Worm (Caenorhabditis elegans) whole organism, L1 larva: ENCODE results near the gene ZK938.3.

ENCODE experiments used
- F16B12.6 ChIP-seq: fragments of 150-350 bp; optimal IDR thresholded peaks from 2 replicates; lab custom pipeline; 2014; ENCODE audit warnings: missing biosample characterization, missing genetic modification characterization
- Y116A8C.19 ChIP-seq: sonication (generic microtip); optimal IDR thresholded peaks from 2 replicates; lab custom pipeline; 2016; ENCODE audit warnings: missing compliant biosample characterization, missing genetic modification characterization, borderline replicate concordance
- alr-1 ChIP-seq: fragments of 200-800 bp; sonication (Bioruptor generic); optimal IDR thresholded peaks from 2 replicates; lab custom pipeline; 2018; ENCODE audit warnings: borderline replicate concordance, mild to moderate bottlenecking, missing genetic modification characterization, missing compliant biosample characterization
- aly-2 ChIP-seq: fragments of 150-350 bp; optimal IDR thresholded peaks from 2 replicates; lab custom pipeline; 2014; ENCODE audit warnings: missing biosample characterization, missing genetic modification characterization
- ama-1 ChIP-seq: fragments of 150-350 bp; optimal IDR thresholded peaks from 2 replicates; lab custom pipeline; 2014
- ceh-63 ChIP-seq: fragments of 200-800 bp; sonication (Bioruptor generic); optimal IDR thresholded peaks from 2 replicates; lab custom pipeline; 2018; ENCODE audit warnings: mild to moderate bottlenecking, missing genetic modification characterization, missing compliant biosample characterization
- ceh-82 ChIP-seq, 3 experiments: fragments of 150-350 bp in 1 of 3; sonication (generic microtip) in 2 of 3; optimal IDR thresholded peaks; 2 replicates each; lab custom pipeline; 2014 to 2017; ENCODE audit warnings: missing biosample characterization in 3 of 3, missing genetic modification characterization in 3 of 3
- ceh-90 ChIP-seq: sonication (generic microtip); optimal IDR thresholded peaks from 2 replicates; lab custom pipeline; 2016; ENCODE audit warnings: missing genetic modification characterization, missing compliant biosample characterization
- ces-1 ChIP-seq: fragments of 150-350 bp; optimal IDR thresholded peaks from 2 replicates; lab custom pipeline; 2014; ENCODE audit warnings: missing biosample characterization, missing genetic modification reagents, missing genetic modification characterization
- dpl-1 ChIP-seq, 3 experiments: fragments of 150-350 bp in 2 of 3; sonication (generic microtip) in 1 of 3; optimal IDR thresholded peaks; 2 replicates each; lab custom pipeline; 2014 to 2017; ENCODE audit warnings: missing biosample characterization in 3 of 3, missing genetic modification characterization in 3 of 3, missing genetic modification reagents in 3 of 3
- efl-1 ChIP-seq, 4 experiments: fragments of 150-350 bp; optimal IDR thresholded peaks in 3 of 4; peaks in 1 of 4; 1 replicate in 1 of 4; 2 replicates in 3 of 4; lab custom pipeline; 2014; ENCODE audit warnings: missing biosample characterization in 2 of 4, missing genetic modification characterization in 2 of 4, missing genetic modification reagents in 2 of 4
- efl-3 ChIP-seq: fragments of 200-800 bp; sonication (Bioruptor generic); optimal IDR thresholded peaks from 2 replicates; lab custom pipeline; 2018; ENCODE audit warnings: mild to moderate bottlenecking, missing genetic modification characterization, missing compliant biosample characterization
- elt-3 ChIP-seq, 6 experiments: fragments of 150-350 bp in 1 of 6; sonication (generic microtip); optimal IDR thresholded peaks; 2 replicates each; lab custom pipeline; 2017 to 2018; ENCODE audit warnings: missing biosample characterization in 6 of 6, missing genetic modification characterization in 6 of 6, inconsistent platforms in 1 of 6
- ets-5 ChIP-seq: fragments of 200-800 bp; sonication (Bioruptor generic); IDR thresholded peaks from 2 replicates; pipeline ENCODE4 v1.3.6; 2022; ENCODE audit warnings: missing genetic modification characterization, missing compliant biosample characterization
- fkh-10 ChIP-seq: sonication (generic microtip); optimal IDR thresholded peaks from 2 replicates; lab custom pipeline; 2017; ENCODE audit warnings: missing biosample characterization, missing genetic modification reagents, missing genetic modification characterization
- fkh-8 ChIP-seq: sonication (generic microtip); optimal IDR thresholded peaks from 2 replicates; lab custom pipeline; 2016; ENCODE audit warnings: mild to moderate bottlenecking, missing genetic modification characterization, missing compliant biosample characterization
- hlh-4 ChIP-seq: sonication (generic microtip); optimal IDR thresholded peaks from 2 replicates; lab custom pipeline; 2016; ENCODE audit warnings: mild to moderate bottlenecking, missing genetic modification characterization, missing compliant biosample characterization
- hpl-2 ChIP-seq: fragments of 150-350 bp; optimal IDR thresholded peaks from 2 replicates; lab custom pipeline; 2014; ENCODE audit warnings: missing biosample characterization, missing genetic modification reagents, missing genetic modification characterization
- irx-1 ChIP-seq: sonication (generic microtip); optimal IDR thresholded peaks from 2 replicates; lab custom pipeline; 2016; ENCODE audit warnings: missing genetic modification characterization, missing compliant biosample characterization
- lin-15B ChIP-seq: fragments of 150-350 bp; sonication (generic microtip); optimal IDR thresholded peaks from 3 replicates; lab custom pipeline; 2014; ENCODE audit warnings: missing biosample characterization, missing genetic modification characterization
- lin-35 ChIP-seq, 2 experiments: fragments of 150-350 bp; optimal IDR thresholded peaks; 2 replicates each; lab custom pipeline; 2014; ENCODE audit warnings: missing biosample characterization in 2 of 2, missing genetic modification characterization in 2 of 2, missing genetic modification reagents in 2 of 2
- lsy-2 ChIP-seq, 2 experiments: fragments of 150-350 bp; optimal IDR thresholded peaks; 2 replicates each; lab custom pipeline; 2014; ENCODE audit warnings: missing biosample characterization in 2 of 2, missing genetic modification characterization in 2 of 2
- mab-9 ChIP-seq: fragments of 200-800 bp; sonication (Bioruptor generic); IDR thresholded peaks from 2 replicates; pipeline ENCODE4 v1.3.6; 2022; ENCODE audit warnings: missing genetic modification reagents, missing genetic modification characterization, missing compliant biosample characterization
- mep-1 ChIP-seq: fragments of 150-350 bp; optimal IDR thresholded peaks from 2 replicates; lab custom pipeline; 2014; ENCODE audit warnings: missing biosample characterization, missing genetic modification characterization
- nhr-19 ChIP-seq: fragments of 200-800 bp; sonication (Bioruptor generic); conservative IDR thresholded peaks from 2 replicates; pipeline ENCODE4 v1.3.6; 2022; ENCODE audit warnings: missing genetic modification characterization, missing compliant biosample characterization
- nhr-28 ChIP-seq: fragments of 150-350 bp; optimal IDR thresholded peaks from 2 replicates; lab custom pipeline; 2014; ENCODE audit warnings: missing biosample characterization, missing genetic modification characterization
- nhr-76 ChIP-seq: sonication (generic microtip); optimal IDR thresholded peaks from 2 replicates; lab custom pipeline; 2017; ENCODE audit warnings: missing biosample characterization, missing genetic modification characterization
- rnt-1 ChIP-seq: sonication (generic microtip); optimal IDR thresholded peaks from 2 replicates; lab custom pipeline; 2016; ENCODE audit warnings: mild to moderate bottlenecking, missing genetic modification characterization, moderate library complexity, missing compliant biosample characterization
- snpc-4 ChIP-seq: fragments of 150-350 bp; optimal IDR thresholded peaks from 2 replicates; lab custom pipeline; 2014; ENCODE audit warnings: missing biosample characterization, missing genetic modification characterization
- sptf-1 ChIP-seq: fragments of 150-350 bp; optimal IDR thresholded peaks from 2 replicates; lab custom pipeline; 2014; ENCODE audit warnings: missing biosample characterization, missing genetic modification characterization
- sup-37 ChIP-seq: fragments of 200-800 bp; sonication (Bioruptor generic); optimal IDR thresholded peaks from 2 replicates; lab custom pipeline; 2018; ENCODE audit warnings: mild to moderate bottlenecking, missing genetic modification characterization, missing compliant biosample characterization
- vab-15 ChIP-seq: sonication (generic microtip); optimal IDR thresholded peaks from 2 replicates; lab custom pipeline; 2017; ENCODE audit warnings: missing genotype, mild to moderate bottlenecking, missing genetic modification characterization, missing compliant biosample characterization

ZK938.3 gene

DNA sequence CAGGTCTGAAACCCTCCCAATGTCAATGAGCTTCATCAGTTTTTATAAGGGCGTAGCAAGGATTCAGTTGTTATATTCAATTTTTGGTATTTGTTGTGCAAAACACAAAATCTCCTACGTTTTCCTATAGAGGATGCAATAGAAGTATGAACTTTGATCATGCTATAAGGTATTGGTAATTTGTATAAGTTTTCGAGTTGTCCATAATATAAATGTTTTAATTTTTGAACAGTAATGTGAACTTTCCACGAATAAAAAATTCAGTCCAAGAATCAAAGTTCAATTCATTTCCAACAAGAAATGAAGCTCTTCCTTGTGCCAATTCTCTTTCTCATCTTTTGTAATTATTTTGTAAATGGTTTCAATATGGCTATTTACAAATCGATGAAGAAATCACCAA, 2.7 kb downstream of the ZK938.3 start, which contains the start of gene ZK938.12:
TSS of gene ZK938.12 (plus strand) at position 301 of the 400 bp plus-strand sequence.
- no peak for TF ChIP-seq rnt-1
- TF ChIP-seq snpc-4 (tag; lab: Kevin White, UChicago): no peak
- TF ChIP-seq hlh-4 (tag; lab: Kevin White, UChicago): no peak
- TF ChIP-seq F16B12.6 (tag; lab: Kevin White, UChicago): no peak
- no peak for TF ChIP-seq lsy-2 (tag; optimal IDR thresholded peaks at IDR 0.05; lab: Kevin White, UChicago)
- no peak for TF ChIP-seq mep-1 (tag; lab: Kevin White, UChicago)
- no peak for TF ChIP-seq ets-5 (GFP tag; lab: Robert Waterston, UW)
- no peak for TF ChIP-seq lin-35 (GFP tag; optimal IDR thresholded peaks at IDR 0.05; lab: Kevin White, UChicago)
- no peak for TF ChIP-seq nhr-28 (tag; lab: Kevin White, UChicago)
- TF ChIP-seq mab-9 (GFP tag; lab: Robert Waterston, UW): no peak
- no peak for TF ChIP-seq irx-1 (tag; lab: Kevin White, UChicago)
- TF ChIP-seq ceh-63: no peak
- TF ChIP-seq lin-15B (tag; lab: Kevin White, UChicago): no peak

- no peak for TF ChIP-seq alr-1 (tag; lab: Kevin White, UChicago)
- no peak for TF ChIP-seq lin-35 (GFP tag; optimal IDR thresholded peaks at IDR 0.05; lab: Kevin White, UChicago)
- TF ChIP-seq efl-1 (optimal IDR thresholded peaks at IDR 0.05; lab: Kevin White, UChicago): no peak
- TF ChIP-seq efl-1 (GFP tag; optimal IDR thresholded peaks at IDR 0.05 in 1 of 2; lab: Kevin White, UChicago): peak in 1 of 2 experiments; percentile 25
- no peak for TF ChIP-seq ceh-90 (tag; lab: Kevin White, UChicago)
- TF ChIP-seq F16B12.6 (tag; lab: Kevin White, UChicago): no peak
- no peak for TF ChIP-seq aly-2
These were observed 4.6 kb downstream of the ZK938.3 start, which contains the start of gene ZK938.1 for ce11 chrII:9829108-9829507. Gene ZK938.1, plus strand, starts transcription at chrII:9829408.

- TF ChIP-seq elt-3 (tag; optimal IDR thresholded peaks at IDR 0.05; lab: Kevin White, UChicago) (no peak), Y116A8C.19 (no peak), sptf-1 (tag; lab: Kevin White, UChicago) (no peak), ceh-63 (no peak), mab-9 (GFP tag; lab: Robert Waterston, UW) (no peak), fkh-10 (GFP tag; lab: Kevin White, UChicago) (no peak), sup-37 (GFP tag; lab: Kevin White, UChicago) (no peak), efl-3 (no peak), nhr-19 (GFP tag; lab: Robert Waterston, UW) (no peak), nhr-76 (tag; lab: Kevin White, UChicago) (no peak), alr-1 (tag; lab: Kevin White, UChicago) (no peak), ceh-82 (tag; optimal IDR thresholded peaks at IDR 0.05; lab: Kevin White, UChicago) (no peak), vab-15 (no peak)
These were observed 5.3 kb downstream of the ZK938.3 start for ce11 chrII:9828502-9828901.

DNA sequence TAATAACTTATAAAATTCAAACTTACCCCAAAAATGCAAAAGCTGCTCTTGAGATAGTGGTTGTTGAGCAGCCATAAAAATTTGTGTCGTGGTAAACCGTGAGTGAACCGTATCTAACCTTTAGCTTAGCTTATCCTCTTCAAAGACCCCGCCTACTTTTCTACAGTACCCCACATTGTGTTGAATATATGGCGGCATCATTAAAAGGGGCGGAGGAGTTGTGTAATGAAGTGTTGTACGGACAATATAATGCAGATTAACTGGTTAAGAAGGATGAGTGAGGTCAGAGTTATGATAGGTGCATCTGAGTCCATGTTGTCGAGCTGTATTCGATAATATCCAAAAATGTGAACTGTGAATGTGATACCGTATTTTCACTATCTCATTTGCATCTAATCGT, 5.9 kb downstream of the ZK938.3 start, which contains the start of gene eyg-1:
TSS of gene eyg-1 (minus strand) at position 101 of the 400 bp plus-strand sequence.
- TF ChIP-seq ces-1 (GFP tag; lab: Kevin White, UChicago) (no peak), efl-1 (optimal IDR thresholded peaks at IDR 0.05; lab: Kevin White, UChicago) (no peak), efl-1 (GFP tag; optimal IDR thresholded peaks at IDR 0.05 in 1 of 2; lab: Kevin White, UChicago) (no peak), fkh-8 (tag; lab: Kevin White, UChicago) (no peak), sup-37 (GFP tag; lab: Kevin White, UChicago) (no peak), hpl-2 (GFP tag; lab: Kevin White, UChicago) (no peak), ama-1 (lab: Kevin White, UChicago) (no peak), dpl-1 (GFP tag; optimal IDR thresholded peaks at IDR 0.05; lab: Kevin White, UChicago) (no peak), mep-1 (tag; lab: Kevin White, UChicago) (no peak), nhr-76 (tag; lab: Kevin White, UChicago) (no peak), rnt-1 (no peak)
- TF ChIP-seq, all 84 proteins: peak for 0

DNA sequence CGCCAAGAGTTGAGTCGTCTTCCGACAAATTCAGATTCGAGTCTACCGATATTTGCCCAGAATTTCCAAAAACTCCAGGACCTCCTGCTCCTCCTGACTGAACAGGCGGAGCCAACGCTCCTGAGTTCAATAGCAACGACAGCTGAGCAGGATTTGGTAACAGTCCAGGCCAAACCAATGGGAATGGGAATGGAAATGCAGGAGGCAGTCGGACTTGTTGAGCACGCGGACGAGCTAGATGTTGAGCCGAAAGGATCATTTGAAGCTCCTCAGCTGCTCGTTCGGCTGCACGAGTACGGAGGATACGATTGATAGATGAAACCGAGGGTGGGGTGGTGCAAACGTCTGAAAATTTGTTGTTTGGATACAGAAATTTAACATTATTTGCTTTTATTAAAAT, 6.8 kb downstream of the ZK938.3 start:
- TF ChIP-seq efl-1 (optimal IDR thresholded peaks at IDR 0.05; lab: Kevin White, UChicago) (no peak), efl-1 (GFP tag; optimal IDR thresholded peaks at IDR 0.05 in 1 of 2; lab: Kevin White, UChicago) (peak in 1 of 2 experiments; percentile 59), sptf-1 (tag; lab: Kevin White, UChicago) (no peak)
